Fruit fly (Drosophila melanogaster): ENCODE measurements around the gene dnt.

The dnt gene

DNA sequence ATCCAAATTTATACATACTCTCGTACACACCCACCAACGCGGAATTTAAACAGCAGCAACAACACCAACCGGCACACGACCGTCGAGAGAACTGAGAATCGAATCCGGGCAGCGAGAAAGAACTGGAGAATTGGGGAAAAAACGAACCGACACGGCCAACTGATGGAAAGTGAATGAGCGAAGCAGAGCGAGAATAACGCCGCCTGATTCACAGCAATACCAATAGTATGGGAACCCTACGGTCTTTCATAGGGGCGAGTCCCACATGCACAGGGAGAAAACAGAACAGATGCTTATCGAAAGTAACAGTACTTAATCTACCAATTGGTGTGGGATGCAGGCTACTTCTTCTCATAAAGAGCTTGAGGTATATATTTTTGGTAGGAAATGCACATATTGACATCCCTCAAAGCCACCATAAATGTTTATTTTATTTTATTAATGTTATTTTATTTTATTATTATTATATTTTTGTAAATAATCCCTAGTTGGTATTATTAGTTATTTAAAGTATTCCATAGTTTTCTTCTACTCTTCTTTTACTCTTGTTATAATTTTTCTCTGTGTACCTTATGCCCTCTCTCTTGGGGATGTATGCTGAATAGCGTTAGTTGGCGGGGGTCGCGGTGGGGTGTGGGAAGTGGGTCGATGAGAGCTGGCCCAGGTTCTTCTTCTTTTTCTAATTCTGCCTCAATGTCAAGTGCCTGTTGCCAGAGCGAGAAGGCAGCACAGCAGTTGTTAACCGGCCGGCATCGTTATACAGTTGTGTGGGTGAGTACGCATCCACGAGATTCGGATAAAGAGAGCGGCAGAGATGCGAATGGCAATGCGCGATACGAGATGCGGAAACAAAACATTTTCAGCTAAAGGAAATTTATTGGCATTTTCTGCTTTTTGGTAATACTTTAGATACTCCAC, 35.5 kb upstream of the dnt start, which contains the start of gene CG17544 (continued):
- no peak for TF ChIP-seq CG11723 (GFP tag; optimal IDR thresholded peaks at IDR 0.05)
- peak; percentile 60 for TF ChIP-seq Drgx (GFP tag; IDR thresholded peaks at IDR 0.05)
- TF ChIP-seq maf-S (GFP tag; optimal IDR thresholded peaks at IDR 0.05), result no peak
- peak; percentile 70 for TF ChIP-seq NFAT (GFP tag; IDR thresholded peaks at IDR 0.05)
- peak in 1 of 2 experiments; percentile 96 for TF ChIP-seq Hr78 (GFP tag; optimal IDR thresholded peaks at IDR 0.05)
- TF ChIP-seq CG2875 (GFP tag; optimal IDR thresholded peaks at IDR 0.05), result peak; percentile 50
- no peak for TF ChIP-seq HmgD (GFP tag; optimal IDR thresholded peaks at IDR 0.05)
- TF ChIP-seq Sox102F (GFP tag; optimal IDR thresholded peaks at IDR 0.05), result peak; percentile 71
- TF ChIP-seq Dref (GFP tag; IDR thresholded peaks at IDR 0.05), result no peak
- TF ChIP-seq fd96Cb (tag; optimal IDR thresholded peaks at IDR 0.05), result peak; percentile 77
- TF ChIP-seq tgo (GFP tag; IDR thresholded peaks at IDR 0.05), result peak; percentile 63
- peak; percentile 83 for TF ChIP-seq phol (tag; optimal IDR thresholded peaks at IDR 0.05)
- TF ChIP-seq gcm (GFP tag; optimal IDR thresholded peaks at IDR 0.05), result peak; percentile 87
- TF ChIP-seq HLH3B (GFP tag; IDR thresholded peaks at IDR 0.05), result no peak
- peak; percentile 73 for TF ChIP-seq row (GFP tag; IDR thresholded peaks at IDR 0.05)
- peak; percentile 9 for TF ChIP-seq pzg (GFP tag; optimal IDR thresholded peaks at IDR 0.05)
- TF ChIP-seq CG10959 (GFP tag; IDR thresholded peaks at IDR 0.05), result no peak
- TF ChIP-seq Asciz (GFP tag; optimal IDR thresholded peaks at IDR 0.05), result peak; percentile 64
- no peak for TF ChIP-seq hb (GFP tag; IDR thresholded peaks at IDR 0.05; ENCODE audit: partially characterized antibody)
- TF ChIP-seq CG4854 (GFP tag; optimal IDR thresholded peaks at IDR 0.05), result no peak
- TF ChIP-seq CG16779 (GFP tag; IDR thresholded peaks at IDR 0.05), result peak; percentile 57; the same call in 1 of the 2 replicates
- TF ChIP-seq Jarid2 (GFP tag; optimal IDR thresholded peaks at IDR 0.05), result peak; percentile 64
- peak; percentile 76 for TF ChIP-seq odd (GFP tag; optimal IDR thresholded peaks at IDR 0.05)
- TF ChIP-seq CG11504 (tag; optimal IDR thresholded peaks at IDR 0.05), result peak; percentile 86
- TF ChIP-seq CG3065 (GFP tag; optimal IDR thresholded peaks at IDR 0.05), result peak; percentile 33
- peak; percentile 87 for TF ChIP-seq CG1832 (GFP tag; optimal IDR thresholded peaks at IDR 0.05)
- TF ChIP-seq CG13296 (GFP tag; optimal IDR thresholded peaks at IDR 0.05), result peak; percentile 81
- no peak for TF ChIP-seq dm (GFP tag; optimal IDR thresholded peaks at IDR 0.05)
- TF ChIP-seq HLH4C (GFP tag; IDR thresholded peaks at IDR 0.05; ENCODE audit: partially characterized antibody), result no peak
- TF ChIP-seq slbo (GFP tag; IDR thresholded peaks at IDR 0.05), result peak; percentile 76
- TF ChIP-seq CG17912 (GFP tag; optimal IDR thresholded peaks at IDR 0.05), result peak; percentile 44
- TF ChIP-seq CG6683 (GFP tag; optimal IDR thresholded peaks at IDR 0.05), result peak; percentile 78
- no peak for TF ChIP-seq Awh (GFP tag; IDR thresholded peaks at IDR 0.05)
- peak; percentile 53 for TF ChIP-seq CG6254 (GFP tag; optimal IDR thresholded peaks at IDR 0.05)
- no peak for TF ChIP-seq Camta (GFP tag; optimal IDR thresholded peaks at IDR 0.05)
- no peak for TF ChIP-seq CG1024 (GFP tag; IDR thresholded peaks at IDR 0.05)
- TF ChIP-seq tio (GFP tag; optimal IDR thresholded peaks at IDR 0.05), result peak; percentile 52
- TF ChIP-seq Spps (tag; optimal IDR thresholded peaks at IDR 0.05), result peak; percentile 45
- TF ChIP-seq bigmax (GFP tag; optimal IDR thresholded peaks at IDR 0.05), result no peak
- no peak for TF ChIP-seq ro (GFP tag; IDR thresholded peaks at IDR 0.05)
- TF ChIP-seq CG7556 (GFP tag; optimal IDR thresholded peaks at IDR 0.05), result peak; percentile 95
- no peak for TF ChIP-seq slou (GFP tag; optimal IDR thresholded peaks at IDR 0.05)
- TF ChIP-seq dmrt11E (tag; optimal IDR thresholded peaks at IDR 0.05), result peak; percentile 79
- TF ChIP-seq CG2116 (GFP tag; optimal IDR thresholded peaks at IDR 0.05), result peak; percentile 21
- peak; percentile 59 for TF ChIP-seq Chrac-16 (GFP tag; optimal IDR thresholded peaks at IDR 0.05)
- TF ChIP-seq CG18764 (GFP tag; optimal IDR thresholded peaks at IDR 0.05), result peak; percentile 52
- peak in 1 of 2 experiments; percentile 22 for TF ChIP-seq Eip74EF (GFP tag; optimal IDR thresholded peaks at IDR 0.05)
- TF ChIP-seq D19B (GFP tag; optimal IDR thresholded peaks at IDR 0.05), result peak; percentile 72

Data from whole organism, embryonic.